Worm (Caenorhabditis elegans) whole organism, dauer: Measurements from ENCODE around the gene mps-4.

Experiments
- unc-62 ChIP-seq: sonication (generic microtip); optimal IDR thresholded peaks from 2 replicates; lab custom pipeline; 2017; ENCODE audit warnings: missing biosample characterization, missing genetic modification reagents, missing genetic modification characterization

The mps-4 gene

DNA sequence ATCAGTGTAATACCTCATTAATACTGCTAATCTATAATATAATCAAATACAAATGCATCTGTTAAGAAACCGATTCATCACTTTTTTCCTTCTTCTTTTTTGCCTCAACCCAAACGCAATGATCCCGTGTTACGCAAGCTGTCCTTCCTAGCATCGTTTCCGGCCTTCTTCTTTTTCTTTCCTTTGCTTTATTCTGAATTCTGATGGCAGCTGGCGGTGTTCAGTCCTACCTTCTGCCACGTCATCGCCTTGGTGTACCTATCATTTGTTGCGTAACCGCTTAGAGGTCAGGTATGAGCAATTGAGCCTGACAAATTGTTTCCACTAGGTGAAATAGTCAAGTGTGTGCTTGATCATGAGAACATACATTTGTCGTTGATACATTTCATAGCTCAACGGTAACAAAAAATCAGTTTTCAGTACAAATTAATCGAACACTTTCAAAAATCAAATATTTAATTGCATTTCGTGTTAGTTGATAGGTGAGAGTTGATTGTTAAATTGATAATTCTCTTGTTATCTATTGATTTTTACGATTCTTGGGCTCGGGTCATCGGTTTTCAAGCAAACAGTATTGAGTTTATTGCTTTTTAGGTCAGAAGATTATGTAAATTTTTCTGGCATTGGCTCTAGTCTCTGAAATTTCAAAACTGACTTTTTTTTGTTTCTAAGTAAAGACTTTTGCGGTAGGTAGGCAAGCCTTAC, 26.8 kb upstream of the mps-4 start:
- no peak for TF ChIP-seq unc-62 (GFP tag; lab: Kevin White, UChicago)

DNA sequence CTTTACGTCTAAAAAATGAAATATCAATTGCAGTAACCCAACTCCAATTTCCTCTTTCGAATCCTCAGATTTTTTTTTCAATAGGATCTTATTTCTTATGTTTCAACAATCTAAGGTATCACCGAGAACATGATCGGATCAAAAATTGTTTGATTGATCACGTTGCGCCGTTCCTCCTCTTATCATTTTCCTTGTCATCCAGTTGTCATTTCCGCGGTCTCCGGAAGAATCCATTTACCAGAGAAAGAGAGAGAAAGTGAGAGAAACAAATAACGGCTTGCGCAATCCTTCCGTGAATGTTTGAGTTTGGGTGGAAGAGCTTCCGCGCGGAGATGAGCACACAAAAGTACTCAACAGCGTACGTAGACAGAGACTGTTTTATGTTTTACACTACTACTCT, 21.7 kb upstream of the mps-4 start:
- no peak for TF ChIP-seq unc-62 (GFP tag; lab: Kevin White, UChicago)

DNA sequence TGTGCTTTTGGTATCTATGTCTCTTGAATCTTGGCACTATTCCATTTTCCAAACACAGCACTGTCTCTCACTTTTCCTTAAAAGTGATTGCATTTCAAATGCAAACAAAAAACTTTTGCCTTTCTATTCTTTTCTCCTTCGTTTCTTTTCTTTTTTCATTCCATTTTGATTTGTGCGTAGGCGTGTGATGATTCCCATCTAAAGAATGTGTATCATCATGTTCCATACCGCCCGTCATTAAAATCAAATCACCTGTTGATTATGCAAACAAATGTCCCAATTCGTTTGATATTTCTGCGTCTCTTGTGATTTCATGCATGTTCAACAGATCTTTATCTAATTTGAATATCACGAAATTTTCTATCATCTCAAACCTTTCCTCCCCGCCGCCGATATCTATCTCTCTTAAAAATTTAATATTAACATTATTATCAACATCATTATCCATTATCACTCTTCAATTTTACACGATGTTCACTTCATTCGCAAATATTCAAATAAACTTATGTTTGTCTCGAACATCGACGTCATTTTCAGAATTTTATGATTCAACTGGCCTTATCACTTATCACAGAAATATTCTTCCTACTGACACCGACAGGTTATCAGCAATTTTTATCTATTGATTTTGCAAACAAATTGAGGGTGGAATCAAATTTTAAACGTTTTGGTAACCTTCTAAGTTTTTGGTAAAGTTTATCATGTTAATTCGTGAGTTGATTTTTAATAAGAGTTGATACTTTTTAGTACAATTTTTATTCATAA, 19.9 kb upstream of the mps-4 start:
- no peak for TF ChIP-seq unc-62 (GFP tag; lab: Kevin White, UChicago)

DNA sequence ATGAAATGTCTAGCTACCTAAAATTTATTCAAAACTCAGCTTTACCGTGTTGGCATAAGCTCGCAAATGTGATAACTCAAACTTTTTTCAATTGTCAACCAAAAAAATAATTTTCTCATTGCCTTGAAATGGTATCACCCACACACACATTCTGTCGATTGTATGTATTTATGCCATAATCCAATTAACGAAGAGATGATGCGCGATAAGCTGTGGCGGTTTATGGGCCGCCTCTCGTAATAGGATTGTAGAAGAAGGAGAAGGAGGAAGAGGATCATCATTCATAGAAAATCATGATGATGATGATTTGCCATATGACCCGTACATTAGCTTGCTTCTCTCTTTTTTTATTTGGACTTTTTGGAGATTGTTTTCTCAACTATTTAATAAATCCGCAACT, 17.6 kb upstream of the mps-4 start:
- TF ChIP-seq unc-62 (GFP tag; lab: Kevin White, UChicago) = no peak

DNA sequence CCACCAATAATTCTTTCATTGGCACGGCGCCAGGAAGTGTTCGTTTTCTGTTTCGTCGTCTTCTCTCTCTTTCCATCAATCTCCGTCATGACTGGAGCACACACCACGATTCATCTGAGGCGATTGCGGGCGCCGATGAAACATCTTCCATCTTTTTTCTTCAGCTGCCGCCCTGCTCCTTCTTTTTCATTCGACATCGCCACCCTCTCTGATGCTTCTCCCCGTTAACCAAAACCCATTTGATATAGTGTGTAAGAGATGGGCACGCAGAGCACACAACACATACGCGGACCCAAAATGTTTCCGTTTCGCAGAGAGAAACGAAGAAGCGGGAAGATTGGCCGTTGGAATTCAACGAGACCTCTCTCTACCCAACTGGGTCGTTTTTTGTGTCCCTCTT, 15.9 kb upstream of the mps-4 start:
- TF ChIP-seq unc-62 (GFP tag; lab: Kevin White, UChicago) = no peak

DNA sequence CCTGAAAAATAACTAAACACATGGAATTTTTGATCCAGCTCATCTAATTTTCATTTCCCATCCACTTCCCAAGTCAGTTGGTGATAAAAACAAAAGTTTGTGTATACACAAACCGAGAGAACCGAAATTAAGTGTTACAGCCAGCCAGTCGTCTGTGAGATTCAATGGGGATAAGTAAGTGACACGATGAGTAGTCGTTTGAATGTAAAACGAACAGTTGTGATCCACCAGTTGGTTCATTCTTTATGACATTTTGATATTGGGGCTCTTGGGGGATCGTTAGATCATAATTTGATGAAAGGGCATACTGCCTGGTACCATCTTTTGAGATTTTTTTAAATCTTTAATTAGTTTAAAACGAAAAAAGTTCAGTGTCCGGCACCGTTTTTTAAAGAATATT, 15.2 kb upstream of the mps-4 start:
- no peak for TF ChIP-seq unc-62 (GFP tag; lab: Kevin White, UChicago)

DNA sequence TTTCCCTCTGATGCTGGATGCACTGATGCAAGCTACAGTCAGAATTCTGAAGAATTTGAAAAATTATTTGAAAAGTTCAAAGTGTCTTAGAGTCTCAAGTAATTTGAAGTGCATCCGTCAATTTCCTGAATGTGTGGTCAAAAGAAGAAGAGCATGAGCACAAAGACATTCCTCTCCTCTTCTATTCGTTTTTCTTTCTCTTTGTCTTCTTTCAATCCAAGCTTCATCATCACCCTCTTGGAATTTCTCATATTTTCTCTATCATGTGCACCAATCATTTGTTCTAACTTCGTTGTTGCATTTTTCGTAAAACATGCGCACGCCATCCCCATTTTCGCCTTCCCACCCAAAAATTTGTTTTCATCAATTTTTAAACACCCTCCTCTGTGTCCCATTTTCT, 14.4 kb upstream of the mps-4 start:
- TF ChIP-seq unc-62 (GFP tag; lab: Kevin White, UChicago) = no peak

DNA sequence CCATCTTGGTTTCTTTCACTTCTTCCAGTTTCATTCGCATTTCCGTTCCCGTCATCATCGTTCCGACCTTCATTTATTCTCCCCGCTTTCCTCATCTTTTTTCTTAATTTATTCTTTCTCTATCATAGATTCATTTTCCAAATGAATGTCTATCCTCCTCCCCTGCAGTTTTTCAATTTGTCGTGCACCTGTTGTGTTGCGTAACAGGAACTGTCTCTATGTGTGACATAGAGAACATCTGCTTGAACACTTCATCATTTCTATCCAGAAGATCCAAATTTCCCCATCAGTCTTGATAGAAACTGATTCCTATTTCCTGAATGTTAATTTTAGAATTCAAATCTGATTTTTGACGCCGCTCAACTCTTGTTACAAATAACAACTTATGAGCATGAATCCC, 11.9 kb upstream of the mps-4 start:
- TF ChIP-seq unc-62 (GFP tag; lab: Kevin White, UChicago) = no peak

DNA sequence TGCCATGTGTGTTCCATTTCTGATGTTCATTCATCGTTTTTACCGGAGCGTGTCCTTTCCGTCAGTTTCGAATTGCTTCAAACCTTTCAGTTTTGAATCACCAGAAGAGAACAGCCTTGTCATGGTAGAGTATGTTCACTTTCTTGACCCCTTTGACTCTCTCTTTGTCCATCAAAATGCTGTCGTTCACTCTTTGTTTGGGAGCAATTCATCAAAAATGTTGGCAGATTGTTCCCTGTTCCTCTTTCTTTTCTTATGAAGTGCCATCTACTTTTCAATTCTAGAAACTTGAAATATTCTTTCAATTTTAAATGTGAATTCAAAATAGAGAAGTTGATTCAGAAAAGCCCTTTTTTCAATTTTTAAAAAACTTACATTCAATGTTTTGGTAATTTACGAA, 9.7 kb upstream of the mps-4 start:
- TF ChIP-seq unc-62 (GFP tag; lab: Kevin White, UChicago) = no peak

DNA sequence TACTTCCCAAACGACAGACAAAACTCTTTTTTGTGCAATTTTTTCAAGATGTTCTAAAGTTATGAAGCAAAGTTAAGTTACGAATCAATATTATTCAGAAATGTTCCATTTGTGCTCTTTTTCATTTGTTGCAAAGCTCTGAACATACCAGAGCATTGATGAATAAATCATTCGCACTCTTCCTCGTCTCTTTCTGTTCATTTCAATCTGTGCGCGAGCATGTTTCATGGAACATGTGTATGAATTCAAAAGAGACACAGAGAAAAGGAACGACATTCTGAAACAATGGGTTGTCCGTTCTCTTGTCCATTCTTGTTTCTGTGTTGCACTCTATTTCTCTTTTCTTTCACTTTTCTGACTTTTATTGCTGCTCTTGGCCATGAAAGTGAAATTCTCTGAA, 8.8 kb upstream of the mps-4 start:
- no peak for TF ChIP-seq unc-62 (GFP tag; lab: Kevin White, UChicago)

DNA sequence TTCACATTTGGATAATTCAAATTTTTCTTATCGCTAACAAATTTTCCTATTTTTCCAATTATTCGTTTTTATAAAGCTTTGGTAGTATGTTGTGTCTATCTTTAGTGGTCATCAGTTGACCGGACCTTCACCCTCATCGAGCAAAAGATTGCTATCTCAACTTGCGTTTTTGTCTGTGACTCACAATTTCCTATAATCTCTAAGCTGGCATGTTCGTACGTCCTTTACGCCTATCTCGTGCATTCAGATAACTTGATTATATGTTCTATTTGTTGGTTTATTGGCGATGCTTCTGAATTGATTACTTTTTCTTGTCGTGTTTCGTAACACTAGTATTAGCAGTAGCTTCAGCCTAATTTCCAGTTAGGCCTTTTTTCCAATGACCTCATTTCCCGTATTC, 8.0 kb upstream of the mps-4 start:
- TF ChIP-seq unc-62 (GFP tag; lab: Kevin White, UChicago) = no peak

DNA sequence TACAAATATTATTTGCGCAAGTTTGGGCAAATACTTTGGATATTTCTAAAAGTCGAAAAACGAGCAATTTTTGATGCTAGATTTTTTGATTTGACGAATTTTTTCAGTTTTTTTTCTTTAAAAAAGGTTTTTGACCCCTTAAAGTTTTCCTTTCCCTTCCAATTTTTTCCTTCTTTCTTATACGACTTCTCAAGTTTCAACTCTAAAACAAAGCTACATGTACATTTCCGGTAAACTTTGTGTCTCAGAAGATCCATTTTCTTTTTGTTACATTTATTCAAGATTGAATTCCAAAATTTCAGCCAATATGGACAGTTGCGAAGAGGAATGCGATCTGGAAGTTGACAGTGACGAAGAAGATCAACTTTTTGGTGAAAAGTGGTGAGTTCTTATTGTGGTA, 7.2 kb upstream of the mps-4 start, which contains the start of gene mig-10:
Gene mig-10, plus strand, starts transcription at position 301 of the 400 bp plus-strand sequence.
- TF ChIP-seq unc-62 (GFP tag; lab: Kevin White, UChicago) = no peak

DNA sequence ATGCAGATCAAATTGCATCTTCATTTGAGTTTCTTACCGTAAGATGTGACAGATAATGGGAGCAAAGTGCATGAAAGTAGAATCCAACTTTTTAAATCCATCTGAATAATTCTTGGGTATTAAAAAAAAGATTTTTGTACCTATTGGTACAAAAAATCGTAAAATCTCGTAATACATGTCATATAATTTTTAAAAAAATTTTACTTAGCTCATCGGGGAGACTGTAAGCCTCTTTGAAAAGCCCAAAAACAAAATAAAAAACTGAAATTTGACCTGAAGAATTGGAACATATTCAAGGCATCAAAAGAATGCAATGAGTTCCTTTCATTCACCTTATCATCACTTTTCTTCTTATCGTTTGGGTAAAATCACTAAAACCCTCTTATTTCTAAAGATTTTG, 4.3 kb upstream of the mps-4 start, which contains the start of gene clec-160:
Gene clec-160, minus strand, starts transcription at position 101 of the 400 bp plus-strand sequence.
- no peak for TF ChIP-seq unc-62 (GFP tag; lab: Kevin White, UChicago)

DNA sequence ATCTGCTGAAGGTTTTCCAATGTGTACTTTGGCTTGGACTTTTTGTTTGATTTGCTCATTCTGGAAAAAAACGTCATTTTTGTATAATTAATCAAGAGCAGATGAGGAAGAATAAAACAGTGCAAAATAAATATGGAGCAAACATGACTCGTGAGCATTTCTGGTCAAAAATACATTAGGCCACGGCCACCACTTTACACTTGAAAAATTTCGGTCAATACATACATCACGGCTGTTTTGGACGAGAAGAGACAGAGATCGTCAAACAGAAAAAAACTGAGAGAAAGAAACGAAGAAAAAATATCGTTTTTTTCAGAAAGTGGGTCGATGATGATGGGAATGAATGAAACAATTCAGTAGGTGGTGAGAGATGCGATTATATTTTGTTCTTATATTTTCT, 3.3 kb downstream of the mps-4 start, which contains the start of the genes F09G8.7 and crn-7:
Gene F09G8.7, minus strand, starts transcription at position 60 of the 400 bp plus-strand sequence.
Gene crn-7, plus strand, starts transcription at position 236 of the 400 bp plus-strand sequence.
- no peak for TF ChIP-seq unc-62 (GFP tag; lab: Kevin White, UChicago)

DNA sequence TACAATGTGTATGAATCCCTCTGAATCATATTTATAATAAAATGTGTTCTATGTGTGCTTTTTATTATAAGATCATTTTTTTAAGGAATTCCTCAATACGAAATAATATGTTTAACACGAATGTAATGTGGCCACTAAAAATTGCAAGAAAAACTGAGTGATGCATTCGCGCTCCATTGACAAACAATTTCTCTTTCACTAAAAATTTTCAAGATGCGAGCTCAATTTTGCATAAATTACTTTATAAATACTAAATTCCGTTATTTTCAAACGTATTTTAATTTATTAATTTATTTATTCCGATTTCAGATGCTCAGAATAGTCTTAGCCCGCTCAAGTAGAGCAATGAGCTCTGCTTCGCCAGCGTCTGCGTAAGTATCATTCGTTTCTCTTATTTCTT, 5.8 kb downstream of the mps-4 start, which contains the start of gene mrps-9:
Gene mrps-9, plus strand, starts transcription at position 310 of the 400 bp plus-strand sequence.
- no peak for TF ChIP-seq unc-62 (GFP tag; lab: Kevin White, UChicago)

DNA sequence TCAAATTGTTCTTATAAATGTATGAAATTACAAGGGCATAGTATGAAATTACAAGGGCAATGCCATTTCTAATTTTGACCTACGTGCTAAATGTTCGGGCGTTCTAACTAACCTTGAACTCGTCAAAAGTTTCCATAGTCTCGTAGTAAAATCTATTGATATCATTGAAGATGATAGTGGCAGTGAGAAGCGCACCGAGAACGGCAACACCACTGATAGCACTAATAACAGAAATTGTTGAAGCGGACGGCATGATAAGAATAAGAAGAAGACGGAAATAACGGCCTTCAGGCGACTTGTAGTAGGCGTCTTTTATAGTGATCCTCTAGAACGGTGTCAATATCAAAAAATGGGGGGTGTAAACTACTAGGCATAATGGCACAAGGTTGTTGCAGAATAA, 8.2 kb downstream of the mps-4 start, which contains the start of gene col-91:
Gene col-91, minus strand, starts transcription at position 288 of the 400 bp plus-strand sequence.
- no peak for TF ChIP-seq unc-62 (GFP tag; lab: Kevin White, UChicago)
